Worm (Caenorhabditis elegans): ENCODE measurements around the gene nlp-61.
A peak's percentile ranks its signal among the peaks of the same experiment; 100 is the strongest.

Gene nlp-61

DNA sequence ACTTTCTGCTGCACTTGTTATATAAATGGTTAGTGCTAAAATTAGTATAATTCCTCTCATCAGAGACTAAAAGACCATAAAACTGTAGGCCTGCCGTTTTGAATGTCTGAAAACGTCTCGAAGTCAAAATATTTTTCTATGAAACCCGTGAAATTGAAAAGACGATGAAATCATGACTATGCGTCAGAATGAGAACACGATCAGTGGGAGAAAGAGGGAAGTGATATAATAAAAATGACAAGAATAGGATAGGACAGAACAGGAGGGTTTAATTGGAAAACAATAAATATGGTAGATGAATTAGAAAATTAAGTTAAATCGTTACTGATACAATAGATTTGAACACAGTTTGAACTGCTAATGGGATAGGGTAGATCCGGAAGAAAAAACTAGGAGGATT, 43.2 kb downstream of the nlp-61 start, which contains the start of gene F27D9.7:
Gene F27D9.7, minus strand, starts transcription at position 101 of the 400 bp plus-strand sequence.
- TF ChIP-seq aha-1 (tag) (peak; percentile 49), dmd-9 (GFP tag; IDR thresholded peaks at IDR 0.05) (no peak), ceh-44 (GFP tag; IDR thresholded peaks at IDR 0.05) (no peak)

DNA sequence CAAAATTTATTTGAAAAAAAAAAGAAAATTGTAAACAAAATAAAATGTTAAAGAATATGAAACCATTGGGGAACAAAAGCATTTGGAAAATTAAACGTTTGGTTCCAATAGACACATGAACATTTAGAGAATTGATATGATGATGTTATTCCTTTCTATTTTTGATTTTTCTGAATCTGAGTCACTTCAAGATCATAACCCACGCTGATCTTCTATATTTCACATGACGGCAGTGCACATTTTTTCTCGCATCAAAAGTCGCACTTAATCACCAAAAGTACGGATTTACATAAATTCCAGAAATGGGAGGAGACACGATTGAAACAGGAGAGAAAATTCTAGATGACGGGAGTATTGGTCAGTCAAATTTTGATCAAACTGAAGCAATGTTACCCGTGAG, 45.2 kb downstream of the nlp-61 start, which contains the start of gene F27D9.2:
Gene F27D9.2, plus strand, starts transcription at position 301 of the 400 bp plus-strand sequence.
- TF ChIP-seq spr-3 (GFP tag; optimal IDR thresholded peaks at IDR 0.05) (no peak), dpl-1 (GFP tag; optimal IDR thresholded peaks at IDR 0.05) (no peak), snpc-1.2 (GFP tag; IDR thresholded peaks at IDR 0.05) (no peak), egl-43 (GFP tag; IDR thresholded peaks at IDR 0.05) (no peak), R02D3.7 (tag; optimal IDR thresholded peaks at IDR 0.05) (no peak), lir-3 (tag; optimal IDR thresholded peaks at IDR 0.05) (no peak), daf-19 (GFP tag; conservative IDR thresholded peaks at IDR 0.05) (no peak)

DNA sequence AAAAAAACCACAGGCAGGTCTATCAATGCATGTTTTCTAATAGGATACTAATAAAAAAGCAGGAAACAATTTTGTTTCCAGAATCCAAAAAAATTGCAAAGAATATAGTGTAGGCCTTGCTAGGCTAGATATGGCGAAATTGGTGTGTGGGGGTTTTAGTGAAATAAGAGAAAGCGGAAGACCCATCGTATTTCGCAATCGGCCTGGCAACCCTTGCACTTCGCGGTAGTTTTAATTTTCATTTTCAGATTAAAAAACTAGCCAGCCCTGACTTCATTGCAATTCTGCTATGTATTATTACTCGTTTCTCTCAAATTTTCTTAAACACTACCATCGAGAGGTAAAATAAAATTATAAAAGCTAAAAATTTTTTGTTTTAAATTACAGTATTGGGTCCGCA, 47.4 kb downstream of the nlp-61 start:
- TF ChIP-seq aha-1 (tag) (peak; percentile 24), ceh-82 (tag; optimal IDR thresholded peaks at IDR 0.05) (no peak)

Data from whole organism, L4 larva.